Fruit fly (Drosophila melanogaster): ENCODE results near the gene Or35a.
"Not testable (repeated sequence)": the region's sequence is repeated elsewhere in the genome, so short reads cannot be mapped to it uniquely, and the experiment has no call there.

Or35a gene

DNA sequence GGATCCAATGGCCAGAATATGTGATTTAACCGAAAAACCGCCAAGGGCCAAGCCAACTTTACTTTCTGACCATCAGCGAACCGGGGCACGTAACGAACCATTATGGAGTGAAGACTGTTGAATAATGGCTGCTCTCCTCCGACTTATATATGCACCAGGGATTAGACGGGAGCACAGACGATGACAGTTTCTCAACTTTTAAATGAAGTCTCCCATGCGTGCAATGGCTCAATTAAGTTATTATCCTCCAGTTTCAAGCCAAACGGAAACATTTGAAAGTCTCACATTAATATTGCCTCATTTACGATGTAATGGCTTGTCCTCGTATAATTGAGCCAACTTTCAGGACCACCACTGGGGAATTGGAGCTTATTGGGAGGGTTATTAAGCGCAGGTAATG is at the start of gene Or35a:
Gene Or35a, minus strand, starts transcription at position 101 of the 400 bp plus-strand sequence.
- no peak for TF ChIP-seq CG17801 (GFP tag; optimal IDR thresholded peaks at IDR 0.05; ENCODE audit: partially characterized antibody)

DNA sequence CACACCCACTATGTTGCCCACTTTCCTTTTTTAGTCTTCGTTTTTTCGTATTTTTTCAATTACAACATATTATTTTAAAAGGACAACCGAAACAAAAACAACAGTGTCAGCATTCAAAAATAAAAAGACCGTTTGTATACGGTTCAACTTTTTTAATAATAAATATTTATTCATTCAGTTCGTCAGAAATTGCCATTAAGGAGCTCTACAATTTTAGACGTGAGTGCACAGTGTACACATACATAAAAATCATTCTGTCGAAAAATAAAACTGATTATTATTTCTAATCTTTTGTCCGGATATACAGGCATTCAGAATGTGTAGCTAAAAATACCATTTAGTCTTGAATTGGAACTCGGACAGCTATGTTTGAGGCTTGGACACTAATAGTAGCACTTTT is 46.5 kb upstream of the Or35a start, which contains the start of gene CG18478:
Gene CG18478, plus strand, starts transcription at position 301 of the 400 bp plus-strand sequence.
- not testable (repeated sequence) for TF ChIP-seq CG17801 (GFP tag; optimal IDR thresholded peaks at IDR 0.05; ENCODE audit: partially characterized antibody)

dm6 chr2L:15660741-15661140 is 37.4 kb upstream of the Or35a start, which contains the start of gene CG18477:
TSS of gene CG18477 (plus strand) at chr2L:15661041.
- not testable (repeated sequence) for TF ChIP-seq CG17801 (GFP tag; optimal IDR thresholded peaks at IDR 0.05; ENCODE audit: partially characterized antibody)

DNA sequence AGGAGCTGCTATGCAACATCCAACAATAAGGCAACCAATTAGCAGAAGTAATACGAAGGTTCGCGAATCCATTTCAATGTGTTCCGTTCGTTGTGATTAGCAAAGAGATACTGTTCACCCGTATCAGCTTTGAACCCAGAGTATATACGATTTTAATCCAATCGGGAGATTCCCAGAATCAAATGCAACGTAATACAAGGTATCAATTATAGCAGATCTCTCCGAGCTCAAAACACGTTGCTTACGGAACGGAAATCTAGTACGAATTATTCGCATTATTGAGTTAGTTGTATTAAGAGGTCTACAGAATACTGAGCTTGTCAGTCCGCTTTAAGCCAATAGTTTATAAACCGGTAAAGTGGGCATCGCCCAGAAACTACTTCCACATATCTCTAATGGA is 36.0 kb upstream of the Or35a start, which contains the start of gene CG44141:
Gene CG44141, minus strand, starts transcription at position 101 of the 400 bp plus-strand sequence.
- not testable (repeated sequence) for TF ChIP-seq CG17801 (GFP tag; optimal IDR thresholded peaks at IDR 0.05; ENCODE audit: partially characterized antibody)

DNA sequence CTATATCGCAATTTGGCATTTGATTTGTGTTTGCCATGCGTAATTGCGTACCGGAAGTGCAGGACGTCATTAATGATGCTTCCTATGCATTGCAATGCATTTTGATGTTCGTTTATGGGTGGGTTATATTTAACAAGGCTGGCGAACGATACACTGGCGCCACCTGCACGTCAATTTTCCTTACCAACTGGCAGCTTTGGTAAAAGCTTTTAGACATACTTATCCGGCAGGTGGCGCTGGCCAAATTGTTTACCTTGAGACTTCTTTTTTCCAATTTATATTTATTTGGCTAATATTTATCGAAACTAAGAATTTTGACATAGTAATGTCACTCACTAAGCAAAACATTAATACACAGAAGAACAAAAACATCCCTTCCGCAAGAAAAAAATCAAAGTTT is 20.4 kb upstream of the Or35a start:
- no peak for TF ChIP-seq CG17801 (GFP tag; optimal IDR thresholded peaks at IDR 0.05; ENCODE audit: partially characterized antibody)

dm6 chr2L:15641668-15642067 is 18.3 kb upstream of the Or35a start:
- TF ChIP-seq CG17801 (GFP tag; optimal IDR thresholded peaks at IDR 0.05; ENCODE audit: partially characterized antibody), result no peak

dm6 chr2L:15629596-15630168 is 6.3 kb upstream of the Or35a start, which contains the start of gene CG18480:
TSS of gene CG18480 (plus strand) at chr2L:15630002.
- TF ChIP-seq CG17801 (GFP tag; optimal IDR thresholded peaks at IDR 0.05; ENCODE audit: partially characterized antibody), result no peak

DNA sequence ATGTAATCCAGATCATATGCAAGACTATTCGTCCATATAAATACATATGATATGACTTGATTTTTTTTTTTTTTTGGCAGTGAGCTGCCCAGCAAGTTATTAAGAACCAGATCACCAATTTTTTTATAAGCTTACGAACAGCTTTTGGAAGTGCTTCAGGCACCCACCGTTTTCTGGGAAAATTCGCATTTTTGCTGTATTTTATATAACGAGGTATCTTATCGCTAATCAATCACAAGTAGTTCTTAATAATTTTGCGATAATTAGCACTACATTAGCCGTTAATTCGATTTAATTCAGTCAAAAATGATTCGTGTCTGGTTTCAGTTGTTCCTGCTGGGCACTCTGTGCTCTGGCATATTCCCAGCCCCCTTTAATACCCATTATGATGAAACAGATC is 5.0 kb upstream of the Or35a start, which contains the start of gene CG7631:
Gene CG7631, plus strand, starts transcription at position 301 of the 400 bp plus-strand sequence.
- no peak for TF ChIP-seq CG17801 (GFP tag; optimal IDR thresholded peaks at IDR 0.05; ENCODE audit: partially characterized antibody)

DNA sequence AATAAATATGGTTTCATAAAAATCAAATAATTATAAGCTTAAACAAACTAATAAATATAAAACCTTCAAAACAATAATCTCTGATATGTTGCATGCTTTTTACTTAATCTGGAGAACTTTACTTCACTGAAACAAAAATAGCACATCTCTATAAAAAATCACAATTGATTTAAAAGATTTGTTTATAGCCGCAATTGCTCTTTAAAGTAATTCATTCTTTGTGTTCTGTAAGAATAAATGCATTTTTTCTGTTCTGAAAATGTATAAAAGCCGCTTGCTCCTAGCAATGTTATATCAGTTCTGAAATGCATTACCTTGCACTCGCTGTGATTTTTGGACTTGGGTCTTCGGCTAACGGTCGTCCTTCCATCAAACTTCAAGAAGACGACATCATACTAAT is 6.7 kb downstream of the Or35a start, which contains the start of gene CG11865:
Gene CG11865, plus strand, starts transcription at position 301 of the 400 bp plus-strand sequence.
- TF ChIP-seq CG17801 (GFP tag; optimal IDR thresholded peaks at IDR 0.05; ENCODE audit: partially characterized antibody), result no peak

- TF ChIP-seq CG17801 (GFP tag; optimal IDR thresholded peaks at IDR 0.05; ENCODE audit: partially characterized antibody), result no peak
Observed at dm6 chr2L:15616251-15616650, 7.1 kb downstream of the Or35a start, which contains the start of gene CG15253. TSS of gene CG15253 (minus strand) at chr2L:15616351.

dm6 chr2L:15614728-15615127 is 8.6 kb downstream of the Or35a start, which contains the start of gene CG15254:
TSS of gene CG15254 (minus strand) at chr2L:15614828.
- TF ChIP-seq CG17801 (GFP tag; optimal IDR thresholded peaks at IDR 0.05; ENCODE audit: partially characterized antibody), result no peak

DNA sequence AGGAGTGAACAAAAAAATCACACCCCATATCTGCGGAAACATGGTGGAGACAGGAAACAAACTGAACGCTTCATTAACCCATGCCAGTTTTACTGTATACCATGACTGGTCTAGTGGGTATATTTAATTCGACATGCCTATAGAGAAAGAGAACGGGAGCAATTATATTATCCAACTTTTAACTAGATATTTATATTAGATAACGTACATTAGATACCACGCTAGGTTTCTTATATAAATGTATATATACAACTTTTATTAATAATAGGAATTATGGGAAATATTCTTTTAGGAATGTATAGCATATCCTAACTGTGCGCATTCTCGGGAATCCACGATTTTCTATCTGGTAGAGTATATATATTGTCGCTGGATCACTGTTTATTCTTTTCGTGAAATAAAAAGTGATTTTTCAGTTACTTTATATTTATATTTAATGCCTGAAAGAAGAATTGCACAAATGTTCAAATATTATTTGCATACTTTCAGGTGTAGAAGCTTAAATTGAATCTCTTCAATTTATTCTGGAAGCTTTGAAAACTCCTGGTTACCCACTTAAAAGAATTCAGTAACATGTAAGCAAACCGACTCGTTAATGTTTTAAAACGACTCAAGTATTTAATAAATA is 10.0 kb downstream of the Or35a start, which contains the start of gene Semp1:
Gene Semp1, minus strand, starts transcription at position 51 of the 628 bp plus-strand sequence.
- TF ChIP-seq CG17801 (GFP tag; optimal IDR thresholded peaks at IDR 0.05; ENCODE audit: partially characterized antibody), result no peak

DNA sequence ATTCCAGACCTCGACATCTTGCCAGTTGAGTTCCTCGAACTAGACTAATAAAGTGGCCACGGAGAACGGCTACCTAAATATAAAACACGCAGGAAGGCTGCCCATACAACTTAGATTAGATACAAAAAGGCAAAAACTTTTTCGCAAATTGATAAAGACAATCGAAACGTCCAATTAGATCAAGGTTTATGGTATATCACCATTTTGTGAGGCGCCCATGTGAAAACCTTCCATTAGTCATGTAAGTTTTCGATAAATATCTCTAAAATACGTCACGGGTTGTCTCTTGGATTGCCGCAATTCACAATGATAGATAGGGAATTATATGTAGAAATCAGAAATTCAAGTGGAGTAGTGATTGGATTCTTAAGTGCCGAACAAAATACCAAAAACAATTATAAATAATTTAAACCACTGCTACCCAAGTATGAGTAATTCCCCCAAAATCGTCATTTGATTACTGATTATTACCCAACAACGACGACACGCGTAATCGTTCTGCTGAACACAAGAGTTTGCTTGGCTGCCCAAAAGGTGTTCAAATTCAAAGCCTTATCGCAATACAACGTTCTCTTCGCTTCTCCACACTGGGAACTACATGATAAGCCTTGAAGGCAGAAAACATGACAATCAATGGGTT is 11.6 kb downstream of the Or35a start, which contains the start of gene CG15255:
Gene CG15255, minus strand, starts transcription at position 51 of the 640 bp plus-strand sequence.
- no peak for TF ChIP-seq CG17801 (GFP tag; optimal IDR thresholded peaks at IDR 0.05; ENCODE audit: partially characterized antibody)

DNA sequence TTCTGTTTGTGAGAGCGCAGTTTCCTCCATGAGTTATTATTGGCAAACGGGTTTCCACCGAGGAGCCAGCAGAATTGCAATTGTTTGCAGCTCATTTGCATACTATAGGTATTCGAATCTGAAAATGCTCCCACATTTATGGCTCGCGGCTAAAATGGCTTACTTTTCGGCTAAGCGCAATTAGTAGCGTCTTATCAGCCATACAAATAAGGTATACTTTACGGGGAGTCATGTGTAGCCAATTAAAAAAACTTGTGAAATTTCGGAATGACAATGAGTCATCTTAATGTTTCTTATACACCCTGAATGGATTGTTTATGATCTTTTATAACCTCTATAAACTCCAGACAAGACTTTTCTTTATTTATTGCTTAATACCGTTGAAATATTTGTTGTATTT is 14.2 kb downstream of the Or35a start:
- TF ChIP-seq CG17801 (GFP tag; optimal IDR thresholded peaks at IDR 0.05; ENCODE audit: partially characterized antibody), result no peak
